Worm (Caenorhabditis elegans) whole organism, midembryonic: ENCODE results near the gene tsct-1.

Experiments used
- T22C8.4 ChIP-seq: fragments of 200-800 bp; sonication (Bioruptor generic); IDR thresholded peaks from 2 replicates; pipeline ENCODE4 v1.3.6; 2022; ENCODE audit warnings: missing genetic modification characterization, missing compliant biosample characterization
- cog-1 ChIP-seq: sonication (generic microtip); optimal IDR thresholded peaks from 2 replicates; lab custom pipeline; 2016; ENCODE audit warnings: missing genetic modification characterization, missing compliant biosample characterization
- flt-1 ChIP-seq: fragments of 200-800 bp; sonication (Bioruptor generic); IDR thresholded peaks from 2 replicates; pipeline ENCODE4 v1.3.6; 2022; ENCODE audit warnings: missing genetic modification characterization, missing compliant biosample characterization
- klf-2 ChIP-seq: fragments of 200-800 bp; sonication (Bioruptor generic); conservative IDR thresholded peaks from 2 replicates; pipeline ENCODE4 v1.3.6; 2022; ENCODE audit warnings: missing genetic modification reagents, missing genetic modification characterization, missing compliant biosample characterization
- med-1 ChIP-seq: sonication (generic microtip); optimal IDR thresholded peaks from 2 replicates; lab custom pipeline; 2017; ENCODE audit warnings: missing genetic modification characterization, mild to moderate bottlenecking, missing compliant biosample characterization, antibody characterized with exemption, missing genetic modification reagents; ENCODE audit not compliant: insufficient read depth
- ref-1 ChIP-seq: fragments of 200-800 bp; sonication (Bioruptor generic); conservative IDR thresholded peaks from 2 replicates; pipeline ENCODE4 v1.3.6; 2022; ENCODE audit warnings: missing genetic modification reagents, missing genetic modification characterization, missing compliant biosample characterization
- tab-1 ChIP-seq: fragments of 200-800 bp; sonication (Bioruptor generic); IDR thresholded peaks from 2 replicates; pipeline ENCODE4 v1.3.6; 2022; ENCODE audit warnings: missing genetic modification characterization, missing compliant biosample characterization
- ztf-29 ChIP-seq: fragments of 200-800 bp; sonication (Bioruptor generic); IDR thresholded peaks from 2 replicates; pipeline ENCODE4 v1.3.6; 2022; ENCODE audit warnings: missing genetic modification reagents, missing genetic modification characterization, missing compliant biosample characterization

ce11 chrX:12476412-12476811, 42.5 kb downstream of the tsct-1 start:
- TF ChIP-seq tab-1 (GFP tag; lab: Robert Waterston, UW): no peak
- no peak for TF ChIP-seq med-1 (GFP tag; lab: Kevin White, UChicago)
- TF ChIP-seq flt-1 (GFP tag; lab: Robert Waterston, UW): no peak
- TF ChIP-seq ref-1 (GFP tag; lab: Robert Waterston, UW): no peak
- no peak for TF ChIP-seq klf-2 (GFP tag; lab: Robert Waterston, UW)
- no peak for TF ChIP-seq T22C8.4
- no peak for TF ChIP-seq cog-1
- no peak for TF ChIP-seq ztf-29 (GFP tag; lab: Robert Waterston, UW)
